Worm (Caenorhabditis elegans): ENCODE data around the gene C05G5.7.

ce11 chrX:14755847-14756246 lies 12.3 kb upstream of the C05G5.7 start:
- no peak for TF ChIP-seq R02D3.7 (tag; optimal IDR thresholded peaks at IDR 0.05)
- no peak for TF ChIP-seq aly-2 (tag; optimal IDR thresholded peaks at IDR 0.05)
